Worm (Caenorhabditis elegans) whole organism, young adult: Measurements from ENCODE around the gene R05G9R.1.

Source experiments
- F33H1.4 ChIP-seq: fragments of 200-800 bp; sonication (Bioruptor generic); IDR thresholded peaks from 2 replicates; pipeline ENCODE4 v1.3.6; 2022; ENCODE audit warnings: missing genetic modification reagents, missing genetic modification characterization, missing compliant biosample characterization
- F37B4.10 ChIP-seq: fragments of 200-800 bp; sonication (Bioruptor generic); IDR thresholded peaks from 2 replicates; pipeline ENCODE4 v1.3.6; 2022; ENCODE audit warnings: missing genetic modification characterization, missing compliant biosample characterization
- F52B5.7 ChIP-seq: sonication (generic microtip); optimal IDR thresholded peaks from 2 replicates; lab custom pipeline; 2016; ENCODE audit warnings: mild to moderate bottlenecking, missing genetic modification characterization, missing compliant biosample characterization
- F55B11.4 ChIP-seq: sonication (generic microtip); optimal IDR thresholded peaks from 2 replicates; lab custom pipeline; 2016; ENCODE audit warnings: missing compliant biosample characterization, missing genetic modification characterization, borderline replicate concordance; ENCODE audit not compliant: insufficient read depth
- T07F8.4 ChIP-seq: sonication (generic microtip); optimal IDR thresholded peaks from 2 replicates; lab custom pipeline; 2016; ENCODE audit warnings: mild to moderate bottlenecking, missing genetic modification characterization, moderate library complexity, missing compliant biosample characterization
- T26A5.8 ChIP-seq: sonication (generic microtip); optimal IDR thresholded peaks from 2 replicates; lab custom pipeline; 2016; ENCODE audit warnings: missing genetic modification characterization, missing compliant biosample characterization
- Y53G8AR.9 ChIP-seq: fragments of 200-800 bp; sonication (Bioruptor generic); conservative IDR thresholded peaks from 2 replicates; pipeline ENCODE4 v1.3.6; 2022; ENCODE audit warnings: missing genetic modification reagents, missing genetic modification characterization, missing compliant biosample characterization
- ama-1 ChIP-seq, 3 experiments: fragments of 150-350 bp in 1 of 3; sonication (generic microtip) in 2 of 3; optimal IDR thresholded peaks; 2 replicates each; lab custom pipeline; 2014 to 2018; ENCODE audit warnings: missing biosample characterization in 2 of 3, missing genetic modification characterization in 2 of 3, missing genetic modification reagents in 2 of 3
- athp-1 ChIP-seq: sonication (generic microtip); optimal IDR thresholded peaks from 2 replicates; lab custom pipeline; 2017; ENCODE audit warnings: mild to moderate bottlenecking, missing genetic modification characterization, missing compliant biosample characterization
- attf-3 ChIP-seq: fragments of 200-800 bp; sonication (Bioruptor generic); conservative IDR thresholded peaks from 2 replicates; pipeline ENCODE4 v1.3.6; 2022; ENCODE audit warnings: missing genetic modification reagents, missing genetic modification characterization, missing compliant biosample characterization
- bed-2 ChIP-seq: fragments of 200-800 bp; sonication (Bioruptor generic); IDR thresholded peaks from 2 replicates; pipeline ENCODE4 v1.3.6; 2022; ENCODE audit warnings: missing genetic modification reagents, missing genetic modification characterization, missing compliant biosample characterization
- ceh-40 ChIP-seq: fragments of 200-800 bp; sonication (Bioruptor generic); IDR thresholded peaks from 2 replicates; pipeline ENCODE4 v1.3.6; 2022; ENCODE audit warnings: missing genetic modification characterization, missing compliant biosample characterization
- chd-7 ChIP-seq: sonication (generic microtip); optimal IDR thresholded peaks from 2 replicates; lab custom pipeline; 2016; ENCODE audit warnings: mild to moderate bottlenecking, missing genetic modification characterization, moderate library complexity, missing compliant biosample characterization
- die-1 ChIP-seq: sonication (generic microtip); optimal IDR thresholded peaks from 2 replicates; lab custom pipeline; 2016; ENCODE audit warnings: missing genotype, mild to moderate bottlenecking, missing genetic modification characterization, missing compliant biosample characterization
- dox-1 ChIP-seq: fragments of 200-800 bp; sonication (Bioruptor generic); IDR thresholded peaks from 2 replicates; pipeline ENCODE4 v1.3.6; 2022; ENCODE audit warnings: missing genetic modification reagents, missing genetic modification characterization, missing compliant biosample characterization
- efl-1 ChIP-seq: fragments of 150-350 bp; optimal IDR thresholded peaks from 2 replicates; lab custom pipeline; 2014; ENCODE audit warnings: missing biosample characterization, missing genetic modification reagents, missing genetic modification characterization
- ekl-4 ChIP-seq: fragments of 200-800 bp; sonication (Bioruptor generic); IDR thresholded peaks from 2 replicates; pipeline ENCODE4 v1.3.6; 2022; ENCODE audit warnings: missing genetic modification reagents, missing genetic modification characterization, missing compliant biosample characterization
- gei-17 ChIP-seq: fragments of 200-800 bp; sonication (Bioruptor generic); optimal IDR thresholded peaks from 2 replicates; lab custom pipeline; 2018; ENCODE audit warnings: mild to moderate bottlenecking, missing genetic modification characterization, missing compliant biosample characterization
- hmg-1.2 ChIP-seq: fragments of 200-800 bp; sonication (Bioruptor generic); IDR thresholded peaks from 2 replicates; pipeline ENCODE4 v1.3.6; 2022; ENCODE audit warnings: missing genetic modification reagents, missing genetic modification characterization, missing compliant biosample characterization
- hrde-1 ChIP-seq: sonication (generic microtip); optimal IDR thresholded peaks from 2 replicates; lab custom pipeline; 2016; ENCODE audit warnings: missing genetic modification characterization, mild to moderate bottlenecking, missing compliant biosample characterization, moderate library complexity, missing genotype, missing genetic modification reagents, borderline replicate concordance
- lin-26 ChIP-seq: fragments of 200-800 bp; sonication (Bioruptor generic); IDR thresholded peaks from 2 replicates; pipeline ENCODE4 v1.3.6; 2022; ENCODE audit warnings: missing genetic modification reagents, missing genetic modification characterization, missing compliant biosample characterization
- lin-54 ChIP-seq: fragments of 200-800 bp; sonication (Bioruptor generic); optimal IDR thresholded peaks from 2 replicates; lab custom pipeline; 2018; ENCODE audit warnings: mild to moderate bottlenecking, missing genetic modification characterization, missing compliant biosample characterization
- lsl-1 ChIP-seq: fragments of 200-800 bp; sonication (Bioruptor generic); optimal IDR thresholded peaks from 2 replicates; lab custom pipeline; 2018; ENCODE audit warnings: mild to moderate bottlenecking, missing genetic modification characterization, moderate library complexity, missing compliant biosample characterization
- madf-8 ChIP-seq: fragments of 200-800 bp; sonication (Bioruptor generic); conservative IDR thresholded peaks from 2 replicates; pipeline ENCODE4 v1.3.6; 2022; ENCODE audit warnings: missing genetic modification reagents, missing genetic modification characterization, missing compliant biosample characterization
- mxl-1 ChIP-seq: sonication (generic microtip); optimal IDR thresholded peaks from 2 replicates; lab custom pipeline; 2016; ENCODE audit warnings: missing genetic modification characterization, missing compliant biosample characterization
- nfya-1 ChIP-seq: sonication (generic microtip); optimal IDR thresholded peaks from 2 replicates; lab custom pipeline; 2017; ENCODE audit warnings: antibody characterized with exemption, missing compliant biosample characterization, missing genetic modification characterization, borderline replicate concordance; ENCODE audit not compliant: insufficient read depth
- nhr-120 ChIP-seq: fragments of 200-800 bp; sonication (Bioruptor generic); IDR thresholded peaks from 2 replicates; pipeline ENCODE4 v1.3.6; 2022; ENCODE audit warnings: missing genetic modification characterization, missing compliant biosample characterization
- repo-1 ChIP-seq: sonication (generic microtip); optimal IDR thresholded peaks from 2 replicates; lab custom pipeline; 2017; ENCODE audit warnings: mild to moderate bottlenecking, missing genetic modification characterization, missing compliant biosample characterization
- xnd-1 ChIP-seq: sonication (generic microtip); optimal IDR thresholded peaks from 2 replicates; lab custom pipeline; 2016; ENCODE audit warnings: missing genotype, missing genetic modification reagents, missing genetic modification characterization, missing compliant biosample characterization
- zfh-2 ChIP-seq: fragments of 200-800 bp; sonication (Bioruptor generic); conservative IDR thresholded peaks from 2 replicates; pipeline ENCODE4 v1.3.6; 2022; ENCODE audit warnings: missing genetic modification reagents, missing genetic modification characterization, missing compliant biosample characterization
- zim-3 ChIP-seq: sonication (generic microtip); optimal IDR thresholded peaks from 2 replicates; lab custom pipeline; 2017; ENCODE audit warnings: mild to moderate bottlenecking, missing genetic modification characterization, moderate library complexity, missing compliant biosample characterization
- ztf-22 ChIP-seq: fragments of 200-800 bp; sonication (Bioruptor generic); optimal IDR thresholded peaks from 2 replicates; lab custom pipeline; 2018; ENCODE audit warnings: mild to moderate bottlenecking, missing genetic modification characterization, moderate library complexity, missing compliant biosample characterization
- ztf-25 ChIP-seq: fragments of 200-800 bp; sonication (Bioruptor generic); IDR thresholded peaks from 2 replicates; pipeline ENCODE4 v1.3.6; 2022; ENCODE audit warnings: missing genetic modification reagents, missing genetic modification characterization, missing compliant biosample characterization
- ztf-26 ChIP-seq: sonication (generic microtip); optimal IDR thresholded peaks from 2 replicates; lab custom pipeline; 2017; ENCODE audit warnings: missing genetic modification characterization, missing compliant biosample characterization
- ztf-6 ChIP-seq: fragments of 200-800 bp; sonication (Bioruptor generic); IDR thresholded peaks from 2 replicates; pipeline ENCODE4 v1.3.6; 2022; ENCODE audit warnings: missing genetic modification reagents, missing genetic modification characterization, missing compliant biosample characterization

Gene R05G9R.1

ce11 chrII:6482102-6482501 lies 31.7 kb downstream of the R05G9R.1 start, which contains the start of gene del-10:
Gene del-10, minus strand, starts transcription at chrII:6482125.
- TF ChIP-seq F55B11.4 (no peak), nhr-120 (GFP tag; lab: Robert Waterston, UW) (no peak), dox-1 (GFP tag; lab: Robert Waterston, UW) (no peak), lsl-1 (GFP tag; lab: Kevin White, UChicago) (no peak), xnd-1 (tag; lab: Kevin White, UChicago) (no peak), repo-1 (tag; lab: Kevin White, UChicago) (no peak)

- TF ChIP-seq lsl-1 (GFP tag; lab: Kevin White, UChicago) (peak; percentile 68), Y53G8AR.9 (GFP tag; lab: Robert Waterston, UW) (no peak), hmg-1.2 (no peak)
Measured at ce11 chrII:6476655-6477054, 37.2 kb downstream of the R05G9R.1 start, which contains the start of gene T28D9.4. Gene T28D9.4, plus strand, starts transcription at chrII:6476955.

ce11 chrII:6475180-6475737 lies 38.6 kb downstream of the R05G9R.1 start, which contains the start of gene T28D9.16:
Gene T28D9.16, plus strand, starts transcription at chrII:6475687.
- TF ChIP-seq efl-1 (no peak), F52B5.7 (no peak), bed-2 (no peak), repo-1 (tag; lab: Kevin White, UChicago) (no peak), ztf-22 (GFP tag; lab: Kevin White, UChicago) (no peak), T07F8.4 (no peak), mxl-1 (tag; lab: Kevin White, UChicago) (no peak), T26A5.8 (tag; lab: Kevin White, UChicago) (no peak)

- no peak for TF ChIP-seq ama-1 (optimal IDR thresholded peaks at IDR 0.05; lab: Kevin White, UChicago)
- no peak for TF ChIP-seq ama-1 (GFP tag; optimal IDR thresholded peaks at IDR 0.05; lab: Kevin White, UChicago)
- TF ChIP-seq madf-8 (GFP tag; lab: Robert Waterston, UW) = no peak
- no peak for TF ChIP-seq ceh-40 (GFP tag; lab: Robert Waterston, UW)
- no peak for TF ChIP-seq hrde-1 (tag; lab: Kevin White, UChicago)
- no peak for TF ChIP-seq die-1 (tag; lab: Kevin White, UChicago)
- TF ChIP-seq nfya-1 = no peak
- TF ChIP-seq attf-3 (GFP tag; lab: Robert Waterston, UW) = no peak
- no peak for TF ChIP-seq F37B4.10 (GFP tag; lab: Robert Waterston, UW)
- no peak for TF ChIP-seq ztf-26
- no peak for TF ChIP-seq athp-1
- TF ChIP-seq zim-3 = no peak
- no peak for TF ChIP-seq gei-17
- no peak for TF ChIP-seq F33H1.4 (GFP tag; lab: Robert Waterston, UW)
- no peak for TF ChIP-seq zfh-2 (GFP tag; lab: Robert Waterston, UW)
- TF ChIP-seq ztf-25 (GFP tag; lab: Robert Waterston, UW) = no peak
- TF ChIP-seq lin-26 (GFP tag; lab: Robert Waterston, UW) = no peak
- no peak for TF ChIP-seq ztf-6
- no peak for TF ChIP-seq lin-54
- TF ChIP-seq ekl-4 (GFP tag; lab: Robert Waterston, UW) = no peak
- no peak for TF ChIP-seq chd-7 (tag; lab: Kevin White, UChicago)
Measured at ce11 chrII:6470985-6471384, 42.8 kb downstream of the R05G9R.1 start, which contains the start of gene dgk-5. Gene dgk-5, minus strand, starts transcription at chrII:6471085.
